Worm (Caenorhabditis elegans): ENCODE measurements around the gene C50F4.4.
A peak's percentile ranks its signal among the peaks of the same experiment; 100 is the strongest.

ce11 chrV:9546860-9547269, 10.3 kb downstream of the C50F4.4 start, which contains the start of gene his-37:
- TF ChIP-seq mdl-1 (tag; optimal IDR thresholded peaks at IDR 0.05) = peak; percentile 30 to 97
- peak; percentile 91 for TF ChIP-seq zag-1 (tag; optimal IDR thresholded peaks at IDR 0.05)
- TF ChIP-seq unc-62 (GFP tag; optimal IDR thresholded peaks at IDR 0.05) = peak; percentile 88
- TF ChIP-seq aha-1 (tag; optimal IDR thresholded peaks at IDR 0.05) = peak; percentile 47
- TF ChIP-seq aly-2 (tag; optimal IDR thresholded peaks at IDR 0.05) = peak; percentile 90
- TF ChIP-seq nhr-11 (tag; optimal IDR thresholded peaks at IDR 0.05) = peak; percentile 97
